Fruit fly (Drosophila melanogaster): ENCODE results near the gene CG14736.

Gene CG14736

dm6 chr3R:12040228-12040627 lies at the start of gene CG14736:
Gene CG14736, plus strand, starts transcription at chr3R:12040528.
- TF ChIP-seq Sry-β (GFP tag; optimal IDR thresholded peaks at IDR 0.05) (no peak), Ets65A (GFP tag) (peak; percentile 87)

dm6 chr3R:11991538-11992164 lies 48.7 kb upstream of the CG14736 start:
- TF ChIP-seq Xbp1 (GFP tag; optimal IDR thresholded peaks at IDR 0.05) (no peak), eyg (GFP tag; optimal IDR thresholded peaks at IDR 0.05) (no peak), lmd (GFP tag; IDR thresholded peaks at IDR 0.05) (no peak), CG12071 (GFP tag; optimal IDR thresholded peaks at IDR 0.05) (peak; percentile 10), CG6272 (GFP tag; IDR thresholded peaks at IDR 0.05) (no peak), CG15601 (tag; optimal IDR thresholded peaks at IDR 0.05) (no peak), Oaz (GFP tag; IDR thresholded peaks at IDR 0.05) (no peak), Ets65A (GFP tag) (no peak), Fer2 (tag; optimal IDR thresholded peaks at IDR 0.05) (no peak), amos (GFP tag; IDR thresholded peaks at IDR 0.05; ENCODE audit: partially characterized antibody) (no peak), Rfx (GFP tag; IDR thresholded peaks at IDR 0.05) (0 out of 2 replicates have a peak, but pooled peaks have one; percentile 20), C15 (GFP tag; IDR thresholded peaks at IDR 0.05) (0 out of 3 replicates have a peak, but pooled peaks have one; percentile 30), chm (GFP tag; IDR thresholded peaks at IDR 0.05) (no peak), nerfin-1 (tag; optimal IDR thresholded peaks at IDR 0.05) (no peak), tna (GFP tag; IDR thresholded peaks at IDR 0.05; ENCODE audit: partially characterized antibody) (no peak), row (GFP tag; IDR thresholded peaks at IDR 0.05) (no peak), ATbp (GFP tag; optimal IDR thresholded peaks at IDR 0.05) (peak; percentile 52), yki (optimal IDR thresholded peaks at IDR 0.05) (no peak), Gug (GFP tag; IDR thresholded peaks at IDR 0.05) (no peak), CG12769 (tag; optimal IDR thresholded peaks at IDR 0.05) (no peak), CG8290 (GFP tag; optimal IDR thresholded peaks at IDR 0.05) (no peak), CG8290 (tag; optimal IDR thresholded peaks at IDR 0.05) (no peak), seq (GFP tag; IDR thresholded peaks at IDR 0.05) (no peak), lab (GFP tag; optimal IDR thresholded peaks at IDR 0.05) (peak; percentile 5), CG10979 (tag; optimal IDR thresholded peaks at IDR 0.05) (no peak), PHDP (tag; optimal IDR thresholded peaks at IDR 0.05) (peak; percentile 5), Ada2b (GFP tag; IDR thresholded peaks at IDR 0.05) (no peak), Sry-β (GFP tag; optimal IDR thresholded peaks at IDR 0.05) (no peak), br (optimal IDR thresholded peaks at IDR 0.05) (no peak), scrt (GFP tag; optimal IDR thresholded peaks at IDR 0.05) (no peak), CG10366 (GFP tag; IDR thresholded peaks at IDR 0.05) (no peak), Med (GFP tag) (peak; percentile 45), CG4282 (GFP tag; optimal IDR thresholded peaks at IDR 0.05) (no peak), CG11456 (GFP tag; IDR thresholded peaks at IDR 0.05) (no peak)

- TF ChIP-seq CG3163 (GFP tag; optimal IDR thresholded peaks at IDR 0.05), result peak; percentile 32
- no peak for TF ChIP-seq CG16813 (GFP tag; IDR thresholded peaks at IDR 0.05; ENCODE audit: partially characterized antibody)
- TF ChIP-seq CG18262 (tag; optimal IDR thresholded peaks at IDR 0.05), result peak; percentile 2
- TF ChIP-seq ac (GFP tag; optimal IDR thresholded peaks at IDR 0.05), result no peak
- peak; percentile 54; the same call in 1 of the 3 replicates for TF ChIP-seq ci (GFP tag; IDR thresholded peaks at IDR 0.05)
- no peak for TF ChIP-seq NC2α (GFP tag; optimal IDR thresholded peaks at IDR 0.05)
- no peak for TF ChIP-seq CG7357 (GFP tag; IDR thresholded peaks at IDR 0.05)
- peak; percentile 43 for TF ChIP-seq CG15601 (tag; optimal IDR thresholded peaks at IDR 0.05)
- no peak for TF ChIP-seq CG30020 (tag; optimal IDR thresholded peaks at IDR 0.05)
- no peak for TF ChIP-seq Mad (GFP tag; optimal IDR thresholded peaks at IDR 0.05)
- peak; percentile 81; the same call in 2 of the 4 replicates for TF ChIP-seq chinmo (GFP tag; IDR thresholded peaks at IDR 0.05; ENCODE audit: partially characterized antibody)
- no peak for TF ChIP-seq Tbp (GFP tag; optimal IDR thresholded peaks at IDR 0.05)
- TF ChIP-seq HHEX (GFP tag; optimal IDR thresholded peaks at IDR 0.05), result peak; percentile 17
- TF ChIP-seq Dek (tag; optimal IDR thresholded peaks at IDR 0.05), result no peak
- no peak for TF ChIP-seq Atf-2 (GFP tag; optimal IDR thresholded peaks at IDR 0.05)
- TF ChIP-seq CG18619 (GFP tag; optimal IDR thresholded peaks at IDR 0.05), result no peak
These were observed 47.2 kb upstream of the CG14736 start, which contains the start of gene mfas for dm6 chr3R:11992934-11993670. Gene mfas, minus strand, starts transcription at chr3R:11993315.
